Fruit fly (Drosophila melanogaster): ENCODE results near the gene CG14983.
A peak's percentile ranks its signal among the peaks of the same experiment; 100 is the strongest.

The CG14983 gene

dm6 chr3L:3898978-3899377, 50.1 kb downstream of the CG14983 start, which contains the start of gene Ccz1 (continued):
- peak; percentile 63 for TF ChIP-seq Hsf (GFP tag; optimal IDR thresholded peaks at IDR 0.05)
- peak; percentile 93 for TF ChIP-seq CG12659 (GFP tag; optimal IDR thresholded peaks at IDR 0.05)
- no peak for TF ChIP-seq D19B (GFP tag; optimal IDR thresholded peaks at IDR 0.05)
- TF ChIP-seq ssp (GFP tag; IDR thresholded peaks at IDR 0.05): no peak
- peak; percentile 36 for TF ChIP-seq nom (GFP tag; optimal IDR thresholded peaks at IDR 0.05)
- TF ChIP-seq HLH54F (GFP tag; optimal IDR thresholded peaks at IDR 0.05): peak; percentile 66
- TF ChIP-seq Oli (tag; optimal IDR thresholded peaks at IDR 0.05): no peak
- no peak for TF ChIP-seq CG11456 (GFP tag; IDR thresholded peaks at IDR 0.05)
- peak; percentile 48 for TF ChIP-seq CG12155 (GFP tag; optimal IDR thresholded peaks at IDR 0.05)
- TF ChIP-seq CG17568 (GFP tag; optimal IDR thresholded peaks at IDR 0.05): peak; percentile 63
- no peak for TF ChIP-seq odd (GFP tag; optimal IDR thresholded peaks at IDR 0.05)
- peak; percentile 42 for TF ChIP-seq fd102C (GFP tag; optimal IDR thresholded peaks at IDR 0.05)
- peak; percentile 62 for TF ChIP-seq pzg (GFP tag; optimal IDR thresholded peaks at IDR 0.05)
- peak; percentile 88 for TF ChIP-seq bab2 (GFP tag; optimal IDR thresholded peaks at IDR 0.05)
- peak; percentile 76 for TF ChIP-seq B-H2 (GFP tag; optimal IDR thresholded peaks at IDR 0.05)
- TF ChIP-seq CG3726 (GFP tag; IDR thresholded peaks at IDR 0.05): no peak
- TF ChIP-seq bsh (GFP tag; optimal IDR thresholded peaks at IDR 0.05): peak in 1 of 2 experiments; percentile 72
- TF ChIP-seq D19A (tag; optimal IDR thresholded peaks at IDR 0.05): no peak
- TF ChIP-seq seq (GFP tag; IDR thresholded peaks at IDR 0.05): no peak
- TF ChIP-seq CG4282 (GFP tag; optimal IDR thresholded peaks at IDR 0.05): peak; percentile 21
- TF ChIP-seq NFAT (GFP tag; IDR thresholded peaks at IDR 0.05): no peak
